Fruit fly (Drosophila melanogaster) whole organism, embryonic: ENCODE results near the gene Plod.

Experiments
- CG32772 ChIP-seq: fragments of 200-800 bp; sonication (Bioruptor generic); IDR thresholded peaks from 2 replicates; pipeline ENCODE4 v1.3.6; 2022; ENCODE audit warnings: missing biosample characterization, missing genetic modification characterization
- Fer2 ChIP-seq: fragments of 200-800 bp; sonication (Bioruptor generic); optimal IDR thresholded peaks from 2 replicates; lab custom pipeline; 2018; ENCODE audit warnings: missing biosample characterization, mild to moderate bottlenecking, missing genetic modification characterization, moderate library complexity

dm6 chr3L:11169299-11170181 is 36.3 kb downstream of the Plod start, which contains the start of the genes wls and Adck5:
- TF ChIP-seq CG32772 (GFP tag; lab: Robert Waterston, UW) (no peak), Fer2 (tag; lab: Kevin White, UChicago) (peak; percentile 25)
